Fruit fly (Drosophila melanogaster) S2 (cell line): ENCODE results near the gene CG42692.

Experiments
- CG8478 ChIP-seq: fragments of >200 bp; optimal IDR thresholded peaks from 2 replicates; lab custom pipeline; 2018
- CTCF ChIP-seq, 2 experiments: fragments of >200 bp; optimal IDR thresholded peaks; 2 replicates each; lab custom pipeline; 2018

- TF ChIP-seq CG8478 (lab: Kevin White, UChicago) (no peak), CTCF (optimal IDR thresholded peaks at IDR 0.05; lab: Kevin White, UChicago) (no peak)
These were observed 44.3 kb upstream of the CG42692 start, which contains the start of gene NimB1 for dm6 chr2L:13963467-13964122.
